Fruit fly (Drosophila melanogaster) whole organism, embryonic: ENCODE data around the gene CG9795.

Experiments used
- ATbp ChIP-seq: fragments of 200-800 bp; sonication (Bioruptor generic); optimal IDR thresholded peaks from 2 replicates; lab custom pipeline; 2017; ENCODE audit warnings: missing biosample characterization, mild to moderate bottlenecking, missing genetic modification characterization, missing genetic modification reagents
- Atf3 ChIP-seq: fragments of 200-800 bp; sonication (Bioruptor generic); optimal IDR thresholded peaks from 3 replicates; lab custom pipeline; 2016; ENCODE audit warnings: missing biosample characterization, missing genetic modification characterization
- Blimp-1 ChIP-seq: fragments of 200-800 bp; sonication (Bioruptor generic); optimal IDR thresholded peaks from 3 replicates; lab custom pipeline; 2018; ENCODE audit warnings: missing biosample characterization, missing genetic modification characterization, mild to moderate bottlenecking, moderate library complexity, missing genetic modification reagents
- C15 ChIP-seq: fragments of 200-800 bp; sonication (Bioruptor generic); IDR thresholded peaks from 3 replicates; pipeline ENCODE4 v1.3.6; 2022; ENCODE audit warnings: missing biosample characterization, missing genetic modification characterization
- CG10147 ChIP-seq: fragments of 200-800 bp; sonication (Bioruptor generic); optimal IDR thresholded peaks from 2 replicates; lab custom pipeline; 2019; ENCODE audit warnings: missing biosample characterization, mild to moderate bottlenecking, missing genetic modification characterization, moderate library complexity
- CG10654 ChIP-seq: fragments of 200-800 bp; sonication (Bioruptor generic); optimal IDR thresholded peaks from 2 replicates; lab custom pipeline; 2016; ENCODE audit warnings: missing biosample characterization, missing genetic modification characterization
- CG11398 ChIP-seq: fragments of 200-800 bp; sonication (Bioruptor generic); optimal IDR thresholded peaks from 2 replicates; lab custom pipeline; 2016; ENCODE audit warnings: missing biosample characterization, missing genetic modification characterization
- CG1233 ChIP-seq: fragments of 200-800 bp; sonication (Bioruptor generic); optimal IDR thresholded peaks from 4 replicates; lab custom pipeline; 2018; ENCODE audit warnings: missing biosample characterization, mild to moderate bottlenecking, missing genetic modification characterization
- CG12942 ChIP-seq: fragments of 200-800 bp; sonication (Bioruptor generic); optimal IDR thresholded peaks from 3 replicates; lab custom pipeline; 2016; ENCODE audit warnings: missing biosample characterization, missing genetic modification characterization
- CG13775 ChIP-seq: fragments of 200-800 bp; sonication (Bioruptor generic); optimal IDR thresholded peaks from 3 replicates; lab custom pipeline; 2017; ENCODE audit warnings: missing biosample characterization, mild to moderate bottlenecking, missing genetic modification characterization
- CG1529 ChIP-seq: fragments of 200-800 bp; sonication (Bioruptor generic); optimal IDR thresholded peaks from 3 replicates; lab custom pipeline; 2018; ENCODE audit warnings: missing biosample characterization, missing genetic modification characterization
- CG16863 ChIP-seq: fragments of 200-800 bp; sonication (Bioruptor generic); optimal IDR thresholded peaks from 3 replicates; lab custom pipeline; 2016; ENCODE audit warnings: missing biosample characterization, missing genetic modification characterization
- CG1832 ChIP-seq: fragments of 200-800 bp; sonication (Bioruptor generic); optimal IDR thresholded peaks from 2 replicates; lab custom pipeline; 2017; ENCODE audit warnings: missing biosample characterization, mild to moderate bottlenecking, missing genetic modification characterization, inconsistent platforms
- CG2678 ChIP-seq: fragments of 200-800 bp; sonication (Bioruptor generic); optimal IDR thresholded peaks from 3 replicates; lab custom pipeline; 2019; ENCODE audit warnings: missing biosample characterization, mild to moderate bottlenecking, missing genetic modification characterization, moderate library complexity
- CG43689 ChIP-seq: fragments of 200-800 bp; sonication (Bioruptor generic); IDR thresholded peaks from 2 replicates; pipeline ENCODE4 v1.3.6; 2022; ENCODE audit warnings: missing biosample characterization, missing genetic modification characterization
- CG4617 ChIP-seq: fragments of 200-800 bp; sonication (Bioruptor generic); optimal IDR thresholded peaks from 3 replicates; lab custom pipeline; 2016; ENCODE audit warnings: missing biosample characterization, missing genetic modification characterization, borderline replicate concordance
- CG8359 ChIP-seq: fragments of 200-800 bp; sonication (Bioruptor generic); optimal IDR thresholded peaks from 2 replicates; lab custom pipeline; 2017; ENCODE audit warnings: missing biosample characterization, mild to moderate bottlenecking, missing genetic modification characterization, borderline replicate concordance
- CG9932 ChIP-seq: fragments of 200-800 bp; sonication (Bioruptor generic); IDR thresholded peaks from 2 replicates; pipeline ENCODE4 v1.3.6; 2022; ENCODE audit warnings: missing biosample characterization, missing genetic modification characterization
- Dip2 ChIP-seq: fragments of 200-800 bp; sonication (Bioruptor generic); IDR thresholded peaks from 2 replicates; pipeline ENCODE4 v1.3.6; 2022; ENCODE audit warnings: missing biosample characterization, missing genetic modification characterization
- E2f2 ChIP-seq: fragments of 200-800 bp; sonication (Bioruptor generic); IDR thresholded peaks from 2 replicates; pipeline ENCODE4 v1.3.6; 2022; ENCODE audit warnings: missing biosample characterization, missing genetic modification characterization
- Elba2 ChIP-seq: fragments of 200-800 bp; sonication (Bioruptor generic); optimal IDR thresholded peaks from 3 replicates; lab custom pipeline; 2016; ENCODE audit warnings: missing biosample characterization, missing genetic modification characterization
- Fer2 ChIP-seq: fragments of 200-800 bp; sonication (Bioruptor generic); optimal IDR thresholded peaks from 2 replicates; lab custom pipeline; 2018; ENCODE audit warnings: missing biosample characterization, mild to moderate bottlenecking, missing genetic modification characterization, moderate library complexity
- Gug ChIP-seq: fragments of 200-800 bp; sonication (Bioruptor generic); IDR thresholded peaks from 4 replicates; pipeline ENCODE4 v1.3.6; 2022; ENCODE audit warnings: missing biosample characterization, missing genetic modification characterization
- Hey ChIP-seq: fragments of 200-800 bp; sonication (Bioruptor generic); optimal IDR thresholded peaks from 3 replicates; lab custom pipeline; 2018; ENCODE audit warnings: missing biosample characterization, mild to moderate bottlenecking, missing genetic modification characterization
- MESR4 ChIP-seq: fragments of 200-800 bp; sonication (Bioruptor generic); optimal IDR thresholded peaks from 2 replicates; lab custom pipeline; 2018; ENCODE audit warnings: missing biosample characterization, mild to moderate bottlenecking, missing genetic modification characterization, moderate library complexity
- Ravus ChIP-seq: fragments of 200-800 bp; sonication (Bioruptor generic); IDR thresholded peaks from 2 replicates; pipeline ENCODE4 v1.3.6; 2022; ENCODE audit warnings: missing biosample characterization, missing genetic modification characterization
- Ssrp ChIP-seq: fragments of 200-800 bp; sonication (Bioruptor generic); optimal IDR thresholded peaks from 2 replicates; lab custom pipeline; 2018; ENCODE audit warnings: missing biosample characterization, mild to moderate bottlenecking, missing genetic modification characterization, moderate library complexity
- Tbp ChIP-seq: fragments of >200 bp; optimal IDR thresholded peaks from 2 replicates; lab custom pipeline; 2018; ENCODE audit warnings: missing biosample characterization, missing genetic modification characterization
- YL-1 ChIP-seq: fragments of 200-800 bp; sonication (Bioruptor generic); optimal IDR thresholded peaks from 3 replicates; lab custom pipeline; 2017; ENCODE audit warnings: missing biosample characterization, mild to moderate bottlenecking, missing genetic modification characterization
- al ChIP-seq: fragments of 200-800 bp; sonication (Bioruptor generic); IDR thresholded peaks from 2 replicates; pipeline ENCODE4 v1.3.6; 2022; ENCODE audit warnings: missing biosample characterization, missing genetic modification characterization
- caup ChIP-seq: fragments of 200-800 bp; sonication (Bioruptor generic); optimal IDR thresholded peaks from 3 replicates; lab custom pipeline; 2017; ENCODE audit warnings: missing biosample characterization, mild to moderate bottlenecking, missing genetic modification characterization, moderate library complexity; ENCODE audit not compliant: severe bottlenecking
- croc ChIP-seq: fragments of 200-800 bp; sonication (Bioruptor generic); conservative IDR thresholded peaks from 3 replicates; pipeline ENCODE4 v1.3.6; 2022; ENCODE audit warnings: missing biosample characterization, missing genetic modification characterization
- dm ChIP-seq: fragments of 200-800 bp; sonication (Bioruptor generic); optimal IDR thresholded peaks from 3 replicates; lab custom pipeline; 2016; ENCODE audit warnings: missing biosample characterization, missing genetic modification characterization
- fd3F ChIP-seq: fragments of 200-800 bp; sonication (Bioruptor generic); optimal IDR thresholded peaks from 2 replicates; lab custom pipeline; 2018; ENCODE audit warnings: missing biosample characterization, mild to moderate bottlenecking, missing genetic modification characterization, moderate library complexity
- h ChIP-seq: fragments of >200 bp; optimal IDR thresholded peaks from 2 replicates; lab custom pipeline; 2017
- kni ChIP-seq: fragments of 200-800 bp; sonication (Bioruptor generic); optimal IDR thresholded peaks from 3 replicates; lab custom pipeline; 2017; ENCODE audit warnings: mild to moderate bottlenecking, missing biosample characterization, missing genetic modification reagents, missing genetic modification characterization
- mirr ChIP-seq: fragments of 200-800 bp; sonication (Bioruptor generic); optimal IDR thresholded peaks from 3 replicates; lab custom pipeline; 2018; ENCODE audit warnings: missing biosample characterization, mild to moderate bottlenecking, missing genetic modification characterization
- nerfin-1 ChIP-seq: fragments of 200-800 bp; sonication (Bioruptor generic); optimal IDR thresholded peaks from 3 replicates; lab custom pipeline; 2019; ENCODE audit warnings: missing biosample characterization, mild to moderate bottlenecking, missing genetic modification characterization, moderate library complexity
- nerfin-2 ChIP-seq: fragments of 200-800 bp; sonication (Bioruptor generic); IDR thresholded peaks from 2 replicates; pipeline ENCODE4 v1.3.6; 2022; ENCODE audit warnings: missing biosample characterization, missing genetic modification characterization; ENCODE audit not compliant: partially characterized antibody
- otp ChIP-seq: fragments of 200-800 bp; sonication (Bioruptor generic); IDR thresholded peaks from 3 replicates; pipeline ENCODE4, ENCODE4 v1.3.6; 2022; ENCODE audit warnings: missing biosample characterization, missing genetic modification characterization
- p53 ChIP-seq: fragments of 200-800 bp; sonication (Bioruptor generic); optimal IDR thresholded peaks from 2 replicates; lab custom pipeline; 2016; ENCODE audit warnings: missing biosample characterization, missing genetic modification characterization
- salm ChIP-seq: fragments of 200-800 bp; sonication (Bioruptor generic); optimal IDR thresholded peaks from 2 replicates; lab custom pipeline; 2018; ENCODE audit warnings: missing biosample characterization, mild to moderate bottlenecking, missing genetic modification characterization
- scrt ChIP-seq: fragments of 200-800 bp; sonication (Bioruptor generic); optimal IDR thresholded peaks from 2 replicates; lab custom pipeline; 2018; ENCODE audit warnings: missing biosample characterization, mild to moderate bottlenecking, missing genetic modification characterization, moderate library complexity
- sd ChIP-seq: fragments of 200-800 bp; sonication (Bioruptor generic); optimal IDR thresholded peaks from 3 replicates; lab custom pipeline; 2018; ENCODE audit warnings: missing biosample characterization, mild to moderate bottlenecking, missing genetic modification characterization, moderate library complexity
- sob ChIP-seq: fragments of 200-800 bp; sonication (Bioruptor generic); IDR thresholded peaks from 2 replicates; pipeline ENCODE4 v1.3.6; 2022; ENCODE audit warnings: missing biosample characterization, missing genetic modification characterization
- tll ChIP-seq, 2 experiments: fragments of 200-800 bp in 1 of 2; fragments of >200 bp in 1 of 2; sonication (Bioruptor generic) in 1 of 2; optimal IDR thresholded peaks; 2 replicates each; lab custom pipeline; 2017 to 2019; ENCODE audit warnings: missing biosample characterization in 2 of 2, missing genetic modification characterization in 2 of 2, mild to moderate bottlenecking in 1 of 2, moderate library complexity in 1 of 2
- tna ChIP-seq: fragments of 200-800 bp; sonication (Bioruptor generic); IDR thresholded peaks from 2 replicates; pipeline ENCODE4 v1.3.6; 2022; ENCODE audit warnings: missing biosample characterization, missing genetic modification characterization; ENCODE audit not compliant: partially characterized antibody
- tup ChIP-seq: fragments of 200-800 bp; sonication (Bioruptor generic); optimal IDR thresholded peaks from 2 replicates; lab custom pipeline; 2016; ENCODE audit warnings: missing biosample characterization, mild to moderate bottlenecking, missing genetic modification characterization, moderate library complexity
- wek ChIP-seq: fragments of 200-800 bp; sonication (Bioruptor generic); optimal IDR thresholded peaks from 3 replicates; lab custom pipeline; 2018; ENCODE audit warnings: missing biosample characterization, mild to moderate bottlenecking, missing genetic modification characterization, moderate library complexity
- zen ChIP-seq: fragments of 200-800 bp; sonication (Bioruptor generic); optimal IDR thresholded peaks from 3 replicates; lab custom pipeline; 2018; ENCODE audit warnings: missing biosample characterization, mild to moderate bottlenecking, missing genetic modification characterization, moderate library complexity

CG9795 gene

DNA sequence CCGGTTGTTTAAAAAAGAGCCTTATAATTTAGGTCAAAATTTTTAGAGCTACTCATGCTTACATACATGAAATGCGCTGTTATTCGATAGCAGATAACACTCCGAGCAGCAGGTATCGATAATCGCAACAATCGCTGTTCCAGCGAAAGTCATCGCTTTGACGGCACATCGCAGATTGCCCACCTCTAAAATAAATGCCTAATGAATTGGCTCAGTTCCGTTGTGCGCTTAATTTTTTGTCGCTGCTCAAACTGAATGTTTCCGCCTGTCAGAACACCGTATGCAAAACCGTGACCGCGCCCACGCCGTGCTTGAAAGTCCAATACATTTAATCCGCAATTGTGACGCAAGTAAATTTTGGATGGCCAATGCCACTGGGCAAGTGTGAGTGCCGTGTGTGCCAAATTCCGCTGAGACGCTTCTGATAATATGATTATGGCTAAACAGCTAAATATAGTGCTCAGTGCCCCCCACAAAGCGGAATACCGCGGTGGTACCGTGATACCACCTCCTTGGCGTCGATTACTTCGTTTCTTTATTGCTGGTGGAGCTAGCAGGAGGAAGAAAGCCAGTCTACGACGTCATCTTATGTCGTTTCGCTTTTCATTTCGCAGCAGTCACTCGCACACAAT is at the start of gene CG9795 (continued):
- TF ChIP-seq al (GFP tag; lab: Robert Waterston, UW) (no peak), Gug (GFP tag; lab: Robert Waterston, UW) (no peak), sob (GFP tag; lab: Robert Waterston, UW) (peak; percentile 71), CG1529 (GFP tag; lab: Kevin White, UChicago) (no peak), nerfin-2 (GFP tag; lab: Robert Waterston, UW) (peak; percentile 95), CG13775 (GFP tag; lab: Kevin White, UChicago) (no peak), nerfin-1 (no peak), wek (peak; percentile 41), CG2678 (no peak), CG8359 (GFP tag; lab: Kevin White, UChicago) (no peak), p53 (GFP tag; lab: Kevin White, UChicago) (no peak), mirr (GFP tag; lab: Kevin White, UChicago) (no peak), YL-1 (GFP tag; lab: Kevin White, UChicago) (peak; percentile 69), CG12942 (GFP tag; lab: Kevin White, UChicago) (no peak), MESR4 (peak; percentile 93), Fer2 (tag; lab: Kevin White, UChicago) (no peak), CG11398 (GFP tag; lab: Kevin White, UChicago) (no peak), Ssrp (tag; lab: Kevin White, UChicago) (no peak), CG1233 (no peak), C15 (no peak), h (lab: Kevin White, UChicago) (no peak), dm (GFP tag; lab: Kevin White, UChicago) (peak; percentile 39), tna (GFP tag; lab: Robert Waterston, UW) (peak; percentile 96), CG4617 (GFP tag; lab: Kevin White, UChicago) (peak; percentile 77), zen (peak; percentile 42), tup (GFP tag; lab: Kevin White, UChicago) (no peak), CG43689 (GFP tag; lab: Robert Waterston, UW) (no peak), scrt (GFP tag; lab: Kevin White, UChicago) (no peak), salm (tag; lab: Kevin White, UChicago) (no peak), Atf3 (GFP tag; lab: Kevin White, UChicago) (no peak), CG1832 (GFP tag; lab: Kevin White, UChicago) (no peak), CG10147 (GFP tag; lab: Kevin White, UChicago) (no peak), Tbp (GFP tag; lab: Kevin White, UChicago) (no peak), Blimp-1 (GFP tag; lab: Kevin White, UChicago) (no peak), otp (GFP tag; lab: Robert Waterston, UW) (0 out of 3 replicates have a peak, but pooled peaks have one; percentile 56), croc (GFP tag; lab: Robert Waterston, UW) (no peak), Elba2 (GFP tag; lab: Kevin White, UChicago) (no peak), Ravus (GFP tag; lab: Robert Waterston, UW) (no peak), sd (tag; lab: Kevin White, UChicago) (no peak), kni (GFP tag; lab: Kevin White, UChicago) (no peak), ATbp (GFP tag; lab: Kevin White, UChicago) (no peak), CG10654 (GFP tag; lab: Kevin White, UChicago) (no peak), fd3F (no peak), caup (GFP tag; lab: Kevin White, UChicago) (peak; percentile 46), CG16863 (peak; percentile 21), E2f2 (GFP tag; lab: Robert Waterston, UW) (peak; percentile 55), Dip2 (GFP tag; lab: Robert Waterston, UW) (no peak), Hey (no peak), tll (GFP tag; optimal IDR thresholded peaks at IDR 0.05; lab: Kevin White, UChicago) (no peak), CG9932 (GFP tag; lab: Robert Waterston, UW) (no peak)
